Fruit fly (Drosophila melanogaster): Measurements from ENCODE around the gene Nep1.

The Nep1 gene

dm6 chrX:6074845-6075244 is 16.2 kb upstream of the Nep1 start, which contains the start of gene Tsp5D (continued):
- peak; percentile 81 for TF ChIP-seq zen (tag; optimal IDR thresholded peaks at IDR 0.05)
- peak; percentile 82 for TF ChIP-seq jing (GFP tag; optimal IDR thresholded peaks at IDR 0.05)
- TF ChIP-seq caup (GFP tag; optimal IDR thresholded peaks at IDR 0.05; ENCODE audit: severe bottlenecking): peak; percentile 88
- TF ChIP-seq CG11456 (GFP tag; IDR thresholded peaks at IDR 0.05): peak; percentile 91
- peak; percentile 76 for TF ChIP-seq CrebB (tag; optimal IDR thresholded peaks at IDR 0.05)
- TF ChIP-seq CG17361 (GFP tag; IDR thresholded peaks at IDR 0.05): peak; percentile 93
- peak; percentile 86 for TF ChIP-seq ssp (GFP tag; IDR thresholded peaks at IDR 0.05)
- TF ChIP-seq hbn (GFP tag; IDR thresholded peaks at IDR 0.05; ENCODE audit: partially characterized antibody): no peak
- peak; percentile 88 for TF ChIP-seq CG1602 (GFP tag; optimal IDR thresholded peaks at IDR 0.05)
- peak; percentile 83 for TF ChIP-seq CG10147 (GFP tag; optimal IDR thresholded peaks at IDR 0.05)
- TF ChIP-seq Lim3 (GFP tag; IDR thresholded peaks at IDR 0.05): peak; percentile 88
- TF ChIP-seq tin (GFP tag; optimal IDR thresholded peaks at IDR 0.05): peak; percentile 88
- no peak for TF ChIP-seq CG34376 (GFP tag; optimal IDR thresholded peaks at IDR 0.05)
- TF ChIP-seq CG8924 (tag; optimal IDR thresholded peaks at IDR 0.05): peak; percentile 92
- peak; percentile 95 for TF ChIP-seq CG5953 (GFP tag; IDR thresholded peaks at IDR 0.05)
- TF ChIP-seq H15 (GFP tag; IDR thresholded peaks at IDR 0.05): peak; percentile 95
- TF ChIP-seq Abd-B (GFP tag; optimal IDR thresholded peaks at IDR 0.05): peak; percentile 66
- no peak for TF ChIP-seq CG6791 (GFP tag; IDR thresholded peaks at IDR 0.05; ENCODE audit: partially characterized antibody)
- TF ChIP-seq CG9609 (GFP tag; optimal IDR thresholded peaks at IDR 0.05): no peak
- TF ChIP-seq CG14710 (tag; optimal IDR thresholded peaks at IDR 0.05): peak; percentile 86
- peak; percentile 87 for TF ChIP-seq CG6272 (GFP tag; IDR thresholded peaks at IDR 0.05)
- TF ChIP-seq CG2129 (GFP tag; IDR thresholded peaks at IDR 0.05; ENCODE audit: partially characterized antibody): no peak
- TF ChIP-seq cad (GFP tag; optimal IDR thresholded peaks at IDR 0.05): no peak
- peak; percentile 95 for TF ChIP-seq H2.0 (GFP tag; IDR thresholded peaks at IDR 0.05)
- peak; percentile 96 for TF ChIP-seq fd96Cb (tag; optimal IDR thresholded peaks at IDR 0.05)
- TF ChIP-seq ato (GFP tag; IDR thresholded peaks at IDR 0.05; ENCODE audit: partially characterized antibody): no peak
- TF ChIP-seq CG7963 (GFP tag; IDR thresholded peaks at IDR 0.05; ENCODE audit: partially characterized antibody): no peak
- TF ChIP-seq CG16813 (GFP tag; IDR thresholded peaks at IDR 0.05; ENCODE audit: partially characterized antibody): no peak
- TF ChIP-seq HLH4C (GFP tag; IDR thresholded peaks at IDR 0.05; ENCODE audit: partially characterized antibody): no peak
- peak; percentile 83 for TF ChIP-seq CG9817 (tag; optimal IDR thresholded peaks at IDR 0.05)
- TF ChIP-seq CG3726 (GFP tag; IDR thresholded peaks at IDR 0.05): peak; percentile 90
- no peak; the same call in 1 of the 2 replicates for TF ChIP-seq CG8765 (GFP tag; IDR thresholded peaks at IDR 0.05)
- TF ChIP-seq ham (GFP tag; IDR thresholded peaks at IDR 0.05): no peak
- TF ChIP-seq seq (GFP tag; IDR thresholded peaks at IDR 0.05): peak; percentile 94
- no peak for TF ChIP-seq pros (GFP tag; optimal IDR thresholded peaks at IDR 0.05)
- TF ChIP-seq CG8388 (GFP tag; optimal IDR thresholded peaks at IDR 0.05): peak; percentile 93
- TF ChIP-seq sc (optimal IDR thresholded peaks at IDR 0.05): no peak
- peak; percentile 92 for TF ChIP-seq sc (GFP tag; optimal IDR thresholded peaks at IDR 0.05)
- TF ChIP-seq tna (GFP tag; IDR thresholded peaks at IDR 0.05; ENCODE audit: partially characterized antibody): no peak
- TF ChIP-seq ab (GFP tag; optimal IDR thresholded peaks at IDR 0.05): no peak
- TF ChIP-seq sr (GFP tag; IDR thresholded peaks at IDR 0.05): peak; percentile 82
- TF ChIP-seq Dip3 (GFP tag; optimal IDR thresholded peaks at IDR 0.05): no peak
- TF ChIP-seq lab (GFP tag; optimal IDR thresholded peaks at IDR 0.05): peak; percentile 92
- peak; percentile 99 for TF ChIP-seq ci (GFP tag; IDR thresholded peaks at IDR 0.05)
- TF ChIP-seq mld (GFP tag; IDR thresholded peaks at IDR 0.05; ENCODE audit: partially characterized antibody): no peak
- TF ChIP-seq ATbp (GFP tag; optimal IDR thresholded peaks at IDR 0.05): peak; percentile 97
- peak; percentile 95 for TF ChIP-seq sob (GFP tag; IDR thresholded peaks at IDR 0.05)
- TF ChIP-seq CG18476 (GFP tag; optimal IDR thresholded peaks at IDR 0.05): peak; percentile 84
- TF ChIP-seq luna (GFP tag; optimal IDR thresholded peaks at IDR 0.05): no peak
- TF ChIP-seq CG12104 (GFP tag; optimal IDR thresholded peaks at IDR 0.05): peak; percentile 86
- TF ChIP-seq pita (GFP tag; optimal IDR thresholded peaks at IDR 0.05): no peak
